Worm (Caenorhabditis elegans) whole organism, L4 larva: Measurements from ENCODE around the gene T01C3.2.

Source experiments
- lin-38 ChIP-seq: fragments of 200-800 bp; sonication (Bioruptor generic); IDR thresholded peaks from 2 replicates; pipeline ENCODE4 v1.3.6; 2022; ENCODE audit warnings: missing genetic modification reagents, missing genetic modification characterization, missing compliant biosample characterization
- mep-1 ChIP-seq: fragments of 150-350 bp; sonication (generic microtip); optimal IDR thresholded peaks from 3 replicates; lab custom pipeline; 2014; ENCODE audit warnings: missing biosample characterization, missing genetic modification characterization
- nhr-76 ChIP-seq: fragments of 150-350 bp; optimal IDR thresholded peaks from 2 replicates; lab custom pipeline; 2014; ENCODE audit warnings: missing biosample characterization, missing genetic modification characterization
- pha-4 ChIP-seq, 2 experiments: fragments of 150-350 bp in 1 of 2; fragments of 200-800 bp in 1 of 2; sonication (Bioruptor generic) in 1 of 2; IDR thresholded peaks in 1 of 2; optimal IDR thresholded peaks in 1 of 2; 2 replicates each; pipeline versions ENCODE4 v1.3.6 to Lab custom; 2014 to 2022; ENCODE audit warnings: missing genetic modification characterization in 2 of 2, missing genetic modification reagents in 2 of 2, missing biosample characterization in 1 of 2, missing compliant biosample characterization in 1 of 2

- TF ChIP-seq mep-1 (no peak), lin-38 (GFP tag; lab: Robert Waterston, UW) (no peak), nhr-76 (tag; lab: Kevin White, UChicago) (no peak), pha-4 (GFP tag; IDR thresholded peaks at IDR 0.05; lab: Robert Waterston, UW) (no peak), pha-4 (tag; optimal IDR thresholded peaks at IDR 0.05; lab: Kevin White, UChicago) (no peak)
Measured at ce11 chrV:15004800-15005199, 13.8 kb downstream of the T01C3.2 start, which contains the start of gene hrde-2.
